Worm (Caenorhabditis elegans) whole organism, L1 larva: Measurements from ENCODE around the gene nipi-3.

Experiments used
- C04F5.9 ChIP-seq: sonication (generic microtip); optimal IDR thresholded peaks from 2 replicates; lab custom pipeline; 2016; ENCODE audit warnings: missing genetic modification characterization, missing compliant biosample characterization
- C16A3.4 ChIP-seq: fragments of 150-350 bp; optimal IDR thresholded peaks from 2 replicates; lab custom pipeline; 2014; ENCODE audit warnings: missing biosample characterization, missing genetic modification characterization
- C34B4.2 ChIP-seq: sonication (generic microtip); optimal IDR thresholded peaks from 2 replicates; lab custom pipeline; 2017; ENCODE audit warnings: mild to moderate bottlenecking, missing genetic modification characterization, missing compliant biosample characterization
- aha-1 ChIP-seq: fragments of 150-350 bp; optimal IDR thresholded peaks from 2 replicates; lab custom pipeline; 2014; ENCODE audit warnings: missing biosample characterization, missing genetic modification characterization
- alr-1 ChIP-seq: fragments of 200-800 bp; sonication (Bioruptor generic); optimal IDR thresholded peaks from 2 replicates; lab custom pipeline; 2018; ENCODE audit warnings: borderline replicate concordance, mild to moderate bottlenecking, missing genetic modification characterization, missing compliant biosample characterization
- aly-2 ChIP-seq: fragments of 150-350 bp; optimal IDR thresholded peaks from 2 replicates; lab custom pipeline; 2014; ENCODE audit warnings: missing biosample characterization, missing genetic modification characterization
- blmp-1 ChIP-seq: fragments of 150-350 bp; optimal IDR thresholded peaks from 2 replicates; lab custom pipeline; 2014; ENCODE audit warnings: missing biosample characterization, missing genetic modification characterization
- ceh-82 ChIP-seq, 3 experiments: fragments of 150-350 bp in 1 of 3; sonication (generic microtip) in 2 of 3; optimal IDR thresholded peaks; 2 replicates each; lab custom pipeline; 2014 to 2017; ENCODE audit warnings: missing biosample characterization in 3 of 3, missing genetic modification characterization in 3 of 3
- ces-1 ChIP-seq: fragments of 150-350 bp; optimal IDR thresholded peaks from 2 replicates; lab custom pipeline; 2014; ENCODE audit warnings: missing biosample characterization, missing genetic modification reagents, missing genetic modification characterization
- dpl-1 ChIP-seq, 3 experiments: fragments of 150-350 bp in 2 of 3; sonication (generic microtip) in 1 of 3; optimal IDR thresholded peaks; 2 replicates each; lab custom pipeline; 2014 to 2017; ENCODE audit warnings: missing biosample characterization in 3 of 3, missing genetic modification characterization in 3 of 3, missing genetic modification reagents in 3 of 3
- dsc-1 ChIP-seq: sonication (generic microtip); optimal IDR thresholded peaks from 2 replicates; lab custom pipeline; 2016; ENCODE audit warnings: mild to moderate bottlenecking, missing genetic modification characterization, missing compliant biosample characterization
- efl-3 ChIP-seq: fragments of 200-800 bp; sonication (Bioruptor generic); optimal IDR thresholded peaks from 2 replicates; lab custom pipeline; 2018; ENCODE audit warnings: mild to moderate bottlenecking, missing genetic modification characterization, missing compliant biosample characterization
- ets-5 ChIP-seq: fragments of 200-800 bp; sonication (Bioruptor generic); IDR thresholded peaks from 2 replicates; pipeline ENCODE4 v1.3.6; 2022; ENCODE audit warnings: missing genetic modification characterization, missing compliant biosample characterization
- fkh-4 ChIP-seq: sonication (generic microtip); optimal IDR thresholded peaks from 2 replicates; lab custom pipeline; 2016; ENCODE audit warnings: missing compliant biosample characterization, missing genetic modification characterization, borderline replicate concordance
- fkh-8 ChIP-seq: sonication (generic microtip); optimal IDR thresholded peaks from 2 replicates; lab custom pipeline; 2016; ENCODE audit warnings: mild to moderate bottlenecking, missing genetic modification characterization, missing compliant biosample characterization
- fos-1 ChIP-seq: fragments of 150-350 bp; optimal IDR thresholded peaks from 2 replicates; lab custom pipeline; 2014; ENCODE audit warnings: missing biosample characterization, missing genetic modification characterization
- grh-1 ChIP-seq: fragments of 200-800 bp; sonication (Bioruptor generic); IDR thresholded peaks from 2 replicates; pipeline ENCODE4 v1.3.6; 2022; ENCODE audit warnings: missing genetic modification reagents, missing genetic modification characterization, missing compliant biosample characterization
- hlh-17 ChIP-seq: fragments of 200-800 bp; sonication (Bioruptor generic); optimal IDR thresholded peaks from 2 replicates; lab custom pipeline; 2018; ENCODE audit warnings: missing genetic modification characterization, mild to moderate bottlenecking, missing compliant biosample characterization, moderate library complexity, borderline replicate concordance
- hpl-2 ChIP-seq: fragments of 150-350 bp; optimal IDR thresholded peaks from 2 replicates; lab custom pipeline; 2014; ENCODE audit warnings: missing biosample characterization, missing genetic modification reagents, missing genetic modification characterization
- irx-1 ChIP-seq: sonication (generic microtip); optimal IDR thresholded peaks from 2 replicates; lab custom pipeline; 2016; ENCODE audit warnings: missing genetic modification characterization, missing compliant biosample characterization
- isw-1 ChIP-seq: fragments of 200-800 bp; sonication (Bioruptor generic); IDR thresholded peaks from 2 replicates; pipeline ENCODE4 v1.3.6; 2022; ENCODE audit warnings: missing genetic modification characterization, missing compliant biosample characterization
- jun-1 ChIP-seq: fragments of 150-350 bp; optimal IDR thresholded peaks from 2 replicates; lab custom pipeline; 2014; ENCODE audit warnings: missing biosample characterization, missing genetic modification reagents, missing genetic modification characterization
- lin-15B ChIP-seq: fragments of 150-350 bp; sonication (generic microtip); optimal IDR thresholded peaks from 3 replicates; lab custom pipeline; 2014; ENCODE audit warnings: missing biosample characterization, missing genetic modification characterization
- lin-35 ChIP-seq, 2 experiments: fragments of 150-350 bp; optimal IDR thresholded peaks; 2 replicates each; lab custom pipeline; 2014; ENCODE audit warnings: missing biosample characterization in 2 of 2, missing genetic modification characterization in 2 of 2, missing genetic modification reagents in 2 of 2
- lir-3 ChIP-seq: sonication (generic microtip); optimal IDR thresholded peaks from 2 replicates; lab custom pipeline; 2016; ENCODE audit warnings: mild to moderate bottlenecking, missing genetic modification characterization, moderate library complexity, missing compliant biosample characterization; ENCODE audit not compliant: poor library complexity
- lsy-2 ChIP-seq, 2 experiments: fragments of 150-350 bp; optimal IDR thresholded peaks; 2 replicates each; lab custom pipeline; 2014; ENCODE audit warnings: missing biosample characterization in 2 of 2, missing genetic modification characterization in 2 of 2
- mab-9 ChIP-seq: fragments of 200-800 bp; sonication (Bioruptor generic); IDR thresholded peaks from 2 replicates; pipeline ENCODE4 v1.3.6; 2022; ENCODE audit warnings: missing genetic modification reagents, missing genetic modification characterization, missing compliant biosample characterization
- mdl-1 ChIP-seq, 2 experiments: fragments of 150-350 bp; optimal IDR thresholded peaks; 2 replicates each; lab custom pipeline; 2014 to 2017; ENCODE audit warnings: missing biosample characterization in 2 of 2, missing genetic modification characterization in 2 of 2, inconsistent platforms in 1 of 2
- mef-2 ChIP-seq: fragments of 150-350 bp; optimal IDR thresholded peaks from 2 replicates; lab custom pipeline; 2014; ENCODE audit warnings: missing biosample characterization, missing genetic modification characterization
- mep-1 ChIP-seq: fragments of 150-350 bp; optimal IDR thresholded peaks from 2 replicates; lab custom pipeline; 2014; ENCODE audit warnings: missing biosample characterization, missing genetic modification characterization
- nhr-12 ChIP-seq: sonication (generic microtip); optimal IDR thresholded peaks from 2 replicates; lab custom pipeline; 2017; ENCODE audit warnings: missing biosample characterization, missing genetic modification characterization
- nhr-19 ChIP-seq: fragments of 200-800 bp; sonication (Bioruptor generic); conservative IDR thresholded peaks from 2 replicates; pipeline ENCODE4 v1.3.6; 2022; ENCODE audit warnings: missing genetic modification characterization, missing compliant biosample characterization
- nhr-20 ChIP-seq: sonication (generic microtip); optimal IDR thresholded peaks from 2 replicates; lab custom pipeline; 2016; ENCODE audit warnings: mild to moderate bottlenecking, missing genetic modification characterization, missing compliant biosample characterization
- nhr-237 ChIP-seq: fragments of 150-350 bp; optimal IDR thresholded peaks from 2 replicates; lab custom pipeline; 2014; ENCODE audit warnings: missing biosample characterization, missing genetic modification characterization
- nhr-28 ChIP-seq: fragments of 150-350 bp; optimal IDR thresholded peaks from 2 replicates; lab custom pipeline; 2014; ENCODE audit warnings: missing biosample characterization, missing genetic modification characterization
- nhr-47 ChIP-seq: sonication (generic microtip); optimal IDR thresholded peaks from 2 replicates; lab custom pipeline; 2016; ENCODE audit warnings: mild to moderate bottlenecking, missing genetic modification characterization, moderate library complexity, missing compliant biosample characterization
- nhr-77 ChIP-seq: fragments of 150-350 bp; optimal IDR thresholded peaks from 2 replicates; lab custom pipeline; 2014; ENCODE audit warnings: missing biosample characterization, missing genetic modification characterization
- nhr-90 ChIP-seq: sonication (generic microtip); optimal IDR thresholded peaks from 2 replicates; lab custom pipeline; 2016; ENCODE audit warnings: mild to moderate bottlenecking, missing genetic modification characterization, missing compliant biosample characterization; ENCODE audit not compliant: poor library complexity
- pqm-1 ChIP-seq: sonication (generic microtip); optimal IDR thresholded peaks from 3 replicates; lab custom pipeline; 2017; ENCODE audit warnings: missing biosample characterization, missing genetic modification characterization
- skn-1 ChIP-seq: fragments of 150-350 bp; optimal IDR thresholded peaks from 2 replicates; lab custom pipeline; 2014; ENCODE audit warnings: missing biosample characterization, missing genetic modification characterization
- snpc-4 ChIP-seq: fragments of 150-350 bp; optimal IDR thresholded peaks from 2 replicates; lab custom pipeline; 2014; ENCODE audit warnings: missing biosample characterization, missing genetic modification characterization
- snu-23 ChIP-seq: sonication (generic microtip); optimal IDR thresholded peaks from 2 replicates; lab custom pipeline; 2016; ENCODE audit warnings: missing genetic modification characterization, missing compliant biosample characterization
- sptf-1 ChIP-seq: fragments of 150-350 bp; optimal IDR thresholded peaks from 2 replicates; lab custom pipeline; 2014; ENCODE audit warnings: missing biosample characterization, missing genetic modification characterization
- swsn-7 ChIP-seq: sonication (generic microtip); optimal IDR thresholded peaks from 2 replicates; lab custom pipeline; 2016; ENCODE audit warnings: missing genetic modification characterization, missing compliant biosample characterization
- tbx-2 ChIP-seq: sonication (generic microtip); optimal IDR thresholded peaks from 2 replicates; lab custom pipeline; 2016; ENCODE audit warnings: missing genetic modification characterization, missing compliant biosample characterization
- tlp-1 ChIP-seq: fragments of 150-350 bp; optimal IDR thresholded peaks from 2 replicates; lab custom pipeline; 2014; ENCODE audit warnings: missing biosample characterization, missing genetic modification characterization
- unc-30 ChIP-seq: sonication (generic microtip); optimal IDR thresholded peaks from 2 replicates; lab custom pipeline; 2017; ENCODE audit warnings: missing biosample characterization, missing genetic modification characterization
- unc-86 ChIP-seq: sonication (generic microtip); optimal IDR thresholded peaks from 2 replicates; lab custom pipeline; 2016; ENCODE audit warnings: missing genetic modification characterization, missing compliant biosample characterization
- unc-98 ChIP-seq: fragments of 200-800 bp; sonication (Bioruptor generic); IDR thresholded peaks from 2 replicates; pipeline ENCODE4 v1.3.6; 2022; ENCODE audit warnings: missing genetic modification characterization, missing compliant biosample characterization
- xbp-1 ChIP-seq: sonication (generic microtip); optimal IDR thresholded peaks from 2 replicates; lab custom pipeline; 2016; ENCODE audit warnings: missing genetic modification characterization, missing compliant biosample characterization
- zip-4 ChIP-seq: fragments of 200-800 bp; sonication (Bioruptor generic); optimal IDR thresholded peaks from 2 replicates; lab custom pipeline; 2018; ENCODE audit warnings: mild to moderate bottlenecking, missing genetic modification characterization, moderate library complexity, missing compliant biosample characterization
- ztf-11 ChIP-seq, 2 experiments: sonication (generic microtip); optimal IDR thresholded peaks; 2 replicates each; lab custom pipeline; 2016 to 2017; ENCODE audit warnings: missing genetic modification characterization in 2 of 2, missing biosample characterization in 1 of 2, missing compliant biosample characterization in 1 of 2
- ztf-4 ChIP-seq: fragments of 150-350 bp; optimal IDR thresholded peaks from 2 replicates; lab custom pipeline; 2014; ENCODE audit warnings: missing biosample characterization, missing genetic modification characterization

Gene nipi-3

ce11 chrX:15607498-15608019 lies at the start of gene nipi-3:
Gene nipi-3, plus strand, starts transcription at chrX:15607969.
- TF ChIP-seq ceh-82 (tag; optimal IDR thresholded peaks at IDR 0.05; lab: Kevin White, UChicago) (peak; percentile 92 to 96 (median 94)), mep-1 (tag; lab: Kevin White, UChicago) (peak; percentile 94), sptf-1 (tag; lab: Kevin White, UChicago) (no peak), lin-35 (GFP tag; optimal IDR thresholded peaks at IDR 0.05; lab: Kevin White, UChicago) (peak; percentile 71 to 85), ztf-11 (tag; optimal IDR thresholded peaks at IDR 0.05; lab: Kevin White, UChicago) (no peak), mab-9 (peak; percentile 52; the same call in 1 of the 2 replicates), unc-86 (tag; lab: Kevin White, UChicago) (peak; percentile 62), mdl-1 (tag; optimal IDR thresholded peaks at IDR 0.05; lab: Kevin White, UChicago) (peak; percentile 33 to 99), swsn-7 (peak; percentile 93), efl-3 (GFP tag; lab: Kevin White, UChicago) (no peak), aha-1 (no peak), nhr-90 (peak; percentile 92), unc-30 (tag; lab: Kevin White, UChicago) (peak; percentile 4), tlp-1 (tag; lab: Kevin White, UChicago) (no peak), nhr-28 (tag; lab: Kevin White, UChicago) (peak; percentile 84), skn-1 (tag; lab: Kevin White, UChicago) (peak; percentile 98), mef-2 (tag; lab: Kevin White, UChicago) (peak; percentile 62), ztf-4 (tag; lab: Kevin White, UChicago) (peak; percentile 80), fos-1 (peak; percentile 88), isw-1 (GFP tag; lab: Robert Waterston, UW) (peak; percentile 77), nhr-20 (peak; percentile 99), nhr-12 (peak; percentile 84), ets-5 (no peak), zip-4 (GFP tag; lab: Kevin White, UChicago) (peak; percentile 100), nhr-47 (tag; lab: Kevin White, UChicago) (peak; percentile 90), alr-1 (tag; lab: Kevin White, UChicago) (no peak), fkh-8 (tag; lab: Kevin White, UChicago) (peak; percentile 89), jun-1 (tag; lab: Kevin White, UChicago) (peak; percentile 98), nhr-19 (GFP tag; lab: Robert Waterston, UW) (peak; percentile 85), snu-23 (GFP tag; lab: Kevin White, UChicago) (peak; percentile 94), lin-15B (peak; percentile 56), dpl-1 (GFP tag; optimal IDR thresholded peaks at IDR 0.05; lab: Kevin White, UChicago) (peak; percentile 37 to 52 (median 39)), snpc-4 (tag; lab: Kevin White, UChicago) (peak; percentile 85), tbx-2 (tag; lab: Kevin White, UChicago) (peak; percentile 83), blmp-1 (tag; lab: Kevin White, UChicago) (peak; percentile 43), fkh-4 (no peak), nhr-237 (tag; lab: Kevin White, UChicago) (peak; percentile 95), irx-1 (peak; percentile 73), C16A3.4 (tag; lab: Kevin White, UChicago) (peak; percentile 95), unc-98 (GFP tag; lab: Robert Waterston, UW) (peak; percentile 45; the same call in 1 of the 2 replicates), dsc-1 (tag; lab: Kevin White, UChicago) (peak; percentile 68), C34B4.2 (tag; lab: Kevin White, UChicago) (no peak), lsy-2 (tag; optimal IDR thresholded peaks at IDR 0.05; lab: Kevin White, UChicago) (peak; percentile 84 to 91), hlh-17 (no peak), nhr-77 (peak; percentile 93), C04F5.9 (tag; lab: Kevin White, UChicago) (no peak), lir-3 (tag; lab: Kevin White, UChicago) (peak; percentile 63), pqm-1 (tag; lab: Kevin White, UChicago) (peak; percentile 30), hpl-2 (GFP tag; lab: Kevin White, UChicago) (peak; percentile 94), xbp-1 (tag; lab: Kevin White, UChicago) (peak; percentile 83), grh-1 (peak; percentile 39), ces-1 (GFP tag; lab: Kevin White, UChicago) (no peak), aly-2 (tag; lab: Kevin White, UChicago) (peak; percentile 78)
